Fruit fly (Drosophila melanogaster) whole organism, embryonic: ENCODE data around the gene sea.

Experiments used
- Abd-B ChIP-seq: fragments of 200-800 bp; sonication (Bioruptor generic); optimal IDR thresholded peaks from 2 replicates; lab custom pipeline; 2018; ENCODE audit warnings: missing biosample characterization, mild to moderate bottlenecking, missing genetic modification characterization, moderate library complexity
- Awh ChIP-seq: fragments of 200-800 bp; sonication (Bioruptor generic); IDR thresholded peaks from 2 replicates; pipeline ENCODE4, ENCODE4 v1.3.6; 2022; ENCODE audit warnings: missing biosample characterization, missing genetic modification characterization
- Bteb2 ChIP-seq: fragments of 200-800 bp; sonication (Bioruptor generic); optimal IDR thresholded peaks from 2 replicates; lab custom pipeline; 2016; ENCODE audit warnings: missing biosample characterization, missing genetic modification characterization
- CG11696 ChIP-seq: fragments of 200-800 bp; sonication (Bioruptor generic); IDR thresholded peaks from 2 replicates; pipeline ENCODE4 v1.3.6; 2022; ENCODE audit warnings: missing biosample characterization, missing genetic modification characterization
- CG12104 ChIP-seq: fragments of 200-800 bp; sonication (Bioruptor generic); optimal IDR thresholded peaks from 3 replicates; lab custom pipeline; 2016; ENCODE audit warnings: missing biosample characterization, missing genetic modification characterization
- CG1233 ChIP-seq: fragments of 200-800 bp; sonication (Bioruptor generic); optimal IDR thresholded peaks from 4 replicates; lab custom pipeline; 2018; ENCODE audit warnings: missing biosample characterization, mild to moderate bottlenecking, missing genetic modification characterization
- CG14050 ChIP-seq: fragments of 200-800 bp; sonication (Bioruptor generic); IDR thresholded peaks from 3 replicates; pipeline ENCODE4 v1.3.6; 2022; ENCODE audit warnings: missing biosample characterization, missing genetic modification characterization
- CG14965 ChIP-seq: fragments of 200-800 bp; sonication (Bioruptor generic); optimal IDR thresholded peaks from 2 replicates; lab custom pipeline; 2016; ENCODE audit warnings: missing biosample characterization, missing genetic modification characterization, borderline replicate concordance
- CG1647 ChIP-seq: fragments of 200-800 bp; sonication (Bioruptor generic); optimal IDR thresholded peaks from 3 replicates; lab custom pipeline; 2016; ENCODE audit warnings: missing biosample characterization, missing genetic modification characterization
- CG18262 ChIP-seq: fragments of 200-800 bp; optimal IDR thresholded peaks from 3 replicates; lab custom pipeline; 2019; ENCODE audit warnings: missing biosample characterization, mild to moderate bottlenecking, missing genetic modification characterization, moderate library complexity
- CG2712 ChIP-seq: fragments of 200-800 bp; optimal IDR thresholded peaks from 3 replicates; lab custom pipeline; 2019; ENCODE audit warnings: missing biosample characterization, mild to moderate bottlenecking, missing genetic modification characterization, moderate library complexity
- CG30020 ChIP-seq: fragments of 200-800 bp; optimal IDR thresholded peaks from 2 replicates; lab custom pipeline; 2019; ENCODE audit warnings: missing biosample characterization, mild to moderate bottlenecking, missing genetic modification characterization, moderate library complexity
- CG30403 ChIP-seq: fragments of 200-800 bp; sonication (Bioruptor generic); optimal IDR thresholded peaks from 3 replicates; lab custom pipeline; 2016; ENCODE audit warnings: missing biosample characterization, missing genetic modification characterization
- CG31388 ChIP-seq: fragments of 200-800 bp; sonication (Bioruptor generic); optimal IDR thresholded peaks from 2 replicates; lab custom pipeline; 2016; ENCODE audit warnings: missing biosample characterization, missing genetic modification characterization
- CG6689 ChIP-seq: fragments of 200-800 bp; sonication (Bioruptor generic); IDR thresholded peaks from 2 replicates; pipeline ENCODE4 v1.3.6; 2022; ENCODE audit warnings: missing biosample characterization, missing genetic modification characterization
- CG6765 ChIP-seq: fragments of 200-800 bp; sonication (Bioruptor generic); optimal IDR thresholded peaks from 3 replicates; lab custom pipeline; 2017; ENCODE audit warnings: missing biosample characterization, mild to moderate bottlenecking, missing genetic modification characterization
- CG7556 ChIP-seq: fragments of 200-800 bp; sonication (Bioruptor generic); optimal IDR thresholded peaks from 2 replicates; lab custom pipeline; 2017; ENCODE audit warnings: missing biosample characterization, mild to moderate bottlenecking, missing genetic modification characterization
- CG7987 ChIP-seq: fragments of 200-800 bp; sonication (Bioruptor generic); optimal IDR thresholded peaks from 2 replicates; lab custom pipeline; 2018; ENCODE audit warnings: missing biosample characterization, mild to moderate bottlenecking, missing genetic modification characterization, moderate library complexity
- Camta ChIP-seq: fragments of 200-800 bp; sonication (Bioruptor generic); optimal IDR thresholded peaks from 2 replicates; lab custom pipeline; 2016; ENCODE audit warnings: missing biosample characterization, missing genetic modification characterization
- CoRest ChIP-seq: fragments of 200-800 bp; sonication (Bioruptor generic); optimal IDR thresholded peaks from 3 replicates; lab custom pipeline; 2018; ENCODE audit warnings: missing biosample characterization, mild to moderate bottlenecking, missing genetic modification characterization, moderate library complexity
- D19A ChIP-seq: fragments of 200-800 bp; optimal IDR thresholded peaks from 3 replicates; lab custom pipeline; 2019; ENCODE audit warnings: missing biosample characterization, mild to moderate bottlenecking, missing genetic modification characterization, moderate library complexity
- Dbx ChIP-seq: fragments of 200-800 bp; sonication (Bioruptor generic); IDR thresholded peaks from 3 replicates; pipeline ENCODE4 v1.3.6; 2022; ENCODE audit warnings: missing biosample characterization, missing genetic modification characterization
- E2f1 ChIP-seq: fragments of 200-800 bp; sonication (Bioruptor generic); IDR thresholded peaks from 2 replicates; pipeline ENCODE4 v1.3.6; 2022; ENCODE audit warnings: missing biosample characterization, missing genetic modification characterization
- Ets65A ChIP-seq: fragments of 200-800 bp; sonication (Bioruptor generic); peaks from one replicate; lab custom pipeline; 2016; ENCODE audit warnings: missing biosample characterization, missing genetic modification characterization
- Fer1 ChIP-seq: fragments of 200-800 bp; sonication (Bioruptor generic); optimal IDR thresholded peaks from 2 replicates; lab custom pipeline; 2017; ENCODE audit warnings: missing biosample characterization, mild to moderate bottlenecking, missing genetic modification characterization
- Fer3 ChIP-seq: fragments of 200-800 bp; sonication (Bioruptor generic); optimal IDR thresholded peaks from 2 replicates; lab custom pipeline; 2018; ENCODE audit warnings: missing biosample characterization, mild to moderate bottlenecking, missing genetic modification characterization, moderate library complexity
- Hr3 ChIP-seq: fragments of 200-800 bp; sonication (Bioruptor generic); optimal IDR thresholded peaks from 3 replicates; lab custom pipeline; 2016; ENCODE audit warnings: missing biosample characterization, missing genetic modification characterization
- Lim3 ChIP-seq: fragments of 200-800 bp; sonication (Bioruptor generic); IDR thresholded peaks from 2 replicates; pipeline ENCODE4 v1.3.6; 2022; ENCODE audit warnings: missing biosample characterization, missing genetic modification characterization
- Nf-YB ChIP-seq: fragments of 200-800 bp; sonication (Bioruptor generic); optimal IDR thresholded peaks from 3 replicates; lab custom pipeline; 2019; ENCODE audit warnings: missing biosample characterization, mild to moderate bottlenecking, missing genetic modification characterization, moderate library complexity
- Pdp1 ChIP-seq, 2 experiments: fragments of 200-800 bp; sonication (Bioruptor generic); optimal IDR thresholded peaks; 3 replicates each; lab custom pipeline; 2016; ENCODE audit warnings: missing biosample characterization in 2 of 2, missing genetic modification characterization in 2 of 2, mild to moderate bottlenecking in 1 of 2, moderate library complexity in 1 of 2
- Ravus ChIP-seq: fragments of 200-800 bp; sonication (Bioruptor generic); IDR thresholded peaks from 2 replicates; pipeline ENCODE4 v1.3.6; 2022; ENCODE audit warnings: missing biosample characterization, missing genetic modification characterization
- Trl ChIP-seq, 3 experiments: fragments of >200 bp in 2 of 3; fragments of 200-800 bp in 1 of 3; sonication (Bioruptor generic) in 1 of 3; optimal IDR thresholded peaks; 2 replicates in 1 of 3; 3 replicates in 2 of 3; lab custom pipeline; 2016 to 2017; ENCODE audit warnings: missing biosample characterization in 1 of 3, missing genetic modification characterization in 1 of 3
- Vsx1 ChIP-seq: fragments of 200-800 bp; sonication (Bioruptor generic); optimal IDR thresholded peaks from 2 replicates; lab custom pipeline; 2017; ENCODE audit warnings: missing biosample characterization, mild to moderate bottlenecking, missing genetic modification characterization, missing genetic modification reagents
- caup ChIP-seq: fragments of 200-800 bp; sonication (Bioruptor generic); optimal IDR thresholded peaks from 3 replicates; lab custom pipeline; 2017; ENCODE audit warnings: missing biosample characterization, mild to moderate bottlenecking, missing genetic modification characterization, moderate library complexity; ENCODE audit not compliant: severe bottlenecking
- chif ChIP-seq, 2 experiments: fragments of 200-800 bp; sonication (Bioruptor generic); optimal IDR thresholded peaks; 3 replicates each; lab custom pipeline; 2016; ENCODE audit warnings: missing biosample characterization in 2 of 2, missing genetic modification characterization in 2 of 2
- crc ChIP-seq: fragments of 200-800 bp; sonication (Bioruptor generic); optimal IDR thresholded peaks from 2 replicates; lab custom pipeline; 2016; ENCODE audit warnings: missing biosample characterization, missing genetic modification characterization
- danr ChIP-seq: fragments of 200-800 bp; sonication (Bioruptor generic); IDR thresholded peaks from 2 replicates; pipeline ENCODE4 v1.3.6; 2022; ENCODE audit warnings: missing biosample characterization, missing genetic modification characterization
- eyg ChIP-seq: fragments of 200-800 bp; sonication (Bioruptor generic); optimal IDR thresholded peaks from 3 replicates; lab custom pipeline; 2016; ENCODE audit warnings: missing biosample characterization, missing genetic modification characterization
- fd3F ChIP-seq: fragments of 200-800 bp; sonication (Bioruptor generic); optimal IDR thresholded peaks from 2 replicates; lab custom pipeline; 2018; ENCODE audit warnings: missing biosample characterization, mild to moderate bottlenecking, missing genetic modification characterization, moderate library complexity
- fd64A ChIP-seq: fragments of 200-800 bp; sonication (Bioruptor generic); optimal IDR thresholded peaks from 3 replicates; lab custom pipeline; 2018; ENCODE audit warnings: missing biosample characterization, mild to moderate bottlenecking, missing genetic modification characterization
- ind ChIP-seq: fragments of 200-800 bp; sonication (Bioruptor generic); optimal IDR thresholded peaks from 3 replicates; lab custom pipeline; 2016; ENCODE audit warnings: missing biosample characterization, missing genetic modification characterization
- onecut ChIP-seq: fragments of 200-800 bp; sonication (Bioruptor generic); IDR thresholded peaks from 2 replicates; pipeline ENCODE4 v1.3.6; 2022; ENCODE audit warnings: missing biosample characterization, missing genetic modification characterization
- pho ChIP-seq: fragments of 200-800 bp; sonication (Bioruptor generic); optimal IDR thresholded peaks from 2 replicates; lab custom pipeline; 2016; ENCODE audit warnings: missing biosample characterization, missing genetic modification characterization
- pnt ChIP-seq: fragments of 200-800 bp; sonication (Bioruptor generic); optimal IDR thresholded peaks from 3 replicates; lab custom pipeline; 2016; ENCODE audit warnings: missing biosample characterization, missing genetic modification characterization
- ranshi ChIP-seq: fragments of 200-800 bp; sonication (Bioruptor generic); IDR thresholded peaks from 2 replicates; pipeline ENCODE4 v1.3.6; 2022; ENCODE audit warnings: missing biosample characterization, missing genetic modification characterization
- ro ChIP-seq: fragments of 200-800 bp; sonication (Bioruptor generic); IDR thresholded peaks from 2 replicates; pipeline ENCODE4 v1.3.6; 2022; ENCODE audit warnings: missing biosample characterization, missing genetic modification characterization
- sens ChIP-seq: fragments of 200-800 bp; sonication (Bioruptor generic); peaks from one replicate; lab custom pipeline; 2016; ENCODE audit warnings: missing biosample characterization, missing genetic modification characterization
- shn ChIP-seq: fragments of 200-800 bp; sonication (Bioruptor generic); optimal IDR thresholded peaks from 3 replicates; lab custom pipeline; 2016; ENCODE audit warnings: missing biosample characterization, missing genetic modification characterization
- sqz ChIP-seq: fragments of 200-800 bp; sonication (Bioruptor generic); optimal IDR thresholded peaks from 3 replicates; lab custom pipeline; 2018; ENCODE audit warnings: missing biosample characterization, mild to moderate bottlenecking, missing genetic modification characterization
- trem ChIP-seq: fragments of 200-800 bp; optimal IDR thresholded peaks from 3 replicates; lab custom pipeline; 2019; ENCODE audit warnings: missing biosample characterization, mild to moderate bottlenecking, missing genetic modification characterization, moderate library complexity
- zen2 ChIP-seq: fragments of 200-800 bp; sonication (Bioruptor generic); IDR thresholded peaks from 3 replicates; pipeline ENCODE4 v1.3.6; 2022; ENCODE audit warnings: missing biosample characterization, missing genetic modification characterization; ENCODE audit not compliant: partially characterized antibody

sea gene

DNA sequence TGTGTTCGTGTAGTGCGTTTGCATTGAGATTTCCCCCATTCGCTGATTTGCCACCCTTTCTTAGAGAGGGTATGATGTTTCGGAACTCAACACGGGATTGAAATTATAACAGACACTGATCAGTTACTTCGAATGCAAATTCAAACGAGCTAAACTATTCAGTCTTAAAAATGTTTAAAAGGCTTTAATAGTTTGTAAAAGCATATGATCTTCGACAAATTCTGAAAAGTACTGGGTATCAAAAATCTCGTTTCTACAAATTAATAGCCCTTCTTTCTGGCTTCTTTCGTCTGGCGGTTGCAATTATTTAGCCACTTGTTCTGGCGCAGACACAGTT, 15.4 kb upstream of the sea start (continued):
- TF ChIP-seq Ets65A (GFP tag; lab: Kevin White, UChicago), result peak; percentile 89
- TF ChIP-seq sens (GFP tag; lab: Kevin White, UChicago), result peak; percentile 90
- peak; percentile 78 for TF ChIP-seq CG6689 (GFP tag; lab: Robert Waterston, UW)
- peak; percentile 47 for TF ChIP-seq Bteb2 (GFP tag; lab: Kevin White, UChicago)
- peak; percentile 67 for TF ChIP-seq CG1233
- TF ChIP-seq pnt (GFP tag; lab: Kevin White, UChicago), result peak; percentile 50
- TF ChIP-seq ranshi (GFP tag; lab: Robert Waterston, UW), result peak; percentile 72
- peak; percentile 57 for TF ChIP-seq CG7556
- peak; percentile 45 for TF ChIP-seq Fer1 (GFP tag; lab: Kevin White, UChicago)
- peak; percentile 64 for TF ChIP-seq shn
- TF ChIP-seq ro (GFP tag; lab: Robert Waterston, UW), result peak; percentile 58; the same call in 1 of the 2 replicates
- no peak for TF ChIP-seq CG30020 (tag; lab: Kevin White, UChicago)
- peak; percentile 66 for TF ChIP-seq CG18262 (tag; lab: Kevin White, UChicago)
- TF ChIP-seq caup (GFP tag; lab: Kevin White, UChicago), result peak; percentile 45
- TF ChIP-seq Lim3 (GFP tag; lab: Robert Waterston, UW), result no peak
- TF ChIP-seq CG7987 (GFP tag; lab: Kevin White, UChicago), result peak; percentile 25
- peak; percentile 89 for TF ChIP-seq Awh (GFP tag; lab: Robert Waterston, UW)
- TF ChIP-seq CoRest, result peak; percentile 66
- TF ChIP-seq CG14965 (GFP tag; lab: Kevin White, UChicago), result no peak
- peak; percentile 20 for TF ChIP-seq pho
- TF ChIP-seq CG2712 (tag; lab: Kevin White, UChicago), result peak; percentile 79
- TF ChIP-seq crc (GFP tag; lab: Kevin White, UChicago), result peak; percentile 23
- TF ChIP-seq Dbx (GFP tag; lab: Robert Waterston, UW), result 0 out of 3 replicates have a peak, but pooled peaks have one; percentile 29
- TF ChIP-seq CG31388 (GFP tag; lab: Kevin White, UChicago), result peak; percentile 24
- TF ChIP-seq CG14050 (GFP tag; lab: Robert Waterston, UW), result peak; percentile 78
- no peak for TF ChIP-seq Trl (optimal IDR thresholded peaks at IDR 0.05; lab: Kevin White, UChicago)
- TF ChIP-seq Trl (GFP tag; optimal IDR thresholded peaks at IDR 0.05; lab: Kevin White, UChicago), result peak; percentile 65
- TF ChIP-seq CG30403 (GFP tag; lab: Kevin White, UChicago), result peak; percentile 74
- peak; percentile 62 for TF ChIP-seq D19A (tag; lab: Kevin White, UChicago)
- peak; percentile 60 for TF ChIP-seq Abd-B (GFP tag; lab: Kevin White, UChicago)
- TF ChIP-seq Hr3 (GFP tag; lab: Kevin White, UChicago), result peak; percentile 57
- no peak for TF ChIP-seq fd64A (GFP tag; lab: Kevin White, UChicago)
- TF ChIP-seq ind (GFP tag; lab: Kevin White, UChicago), result peak; percentile 68
- peak; percentile 80 for TF ChIP-seq E2f1 (GFP tag; lab: Robert Waterston, UW)
- peak; percentile 60 for TF ChIP-seq Fer3 (tag; lab: Kevin White, UChicago)
- peak; percentile 52 for TF ChIP-seq danr (GFP tag; lab: Robert Waterston, UW)
- peak; percentile 11 for TF ChIP-seq CG6765
- TF ChIP-seq onecut, result peak; percentile 56
- peak; percentile 26 for TF ChIP-seq trem (tag; lab: Kevin White, UChicago)
- no peak for TF ChIP-seq sqz
- TF ChIP-seq eyg (GFP tag; lab: Kevin White, UChicago), result peak; percentile 49
- TF ChIP-seq zen2 (GFP tag; lab: Robert Waterston, UW), result no peak
- TF ChIP-seq chif (GFP tag; optimal IDR thresholded peaks at IDR 0.05; lab: Kevin White, UChicago), result peak; percentile 51 to 59
- peak; percentile 63; the same call in 1 of the 2 replicates for TF ChIP-seq CG11696 (GFP tag; lab: Robert Waterston, UW)
- TF ChIP-seq Camta (GFP tag; lab: Kevin White, UChicago), result peak; percentile 30
- peak; percentile 65 for TF ChIP-seq fd3F (GFP tag; lab: Kevin White, UChicago)
- TF ChIP-seq Nf-YB, result peak; percentile 12
- peak; percentile 29 for TF ChIP-seq CG12104 (GFP tag; lab: Kevin White, UChicago)
- TF ChIP-seq Ravus (GFP tag; lab: Robert Waterston, UW), result peak; percentile 34
- TF ChIP-seq Vsx1 (GFP tag; lab: Kevin White, UChicago), result no peak
- peak; percentile 6 for TF ChIP-seq CG1647 (GFP tag; lab: Kevin White, UChicago)
- TF ChIP-seq Pdp1 (GFP tag; optimal IDR thresholded peaks at IDR 0.05; lab: Kevin White, UChicago), result peak; percentile 44 to 58
